Worm (Caenorhabditis elegans) whole organism, young adult: ENCODE measurements around the gene msp-40.

Experiments used
- F22D6.2 ChIP-seq: sonication (generic microtip); optimal IDR thresholded peaks from 2 replicates; lab custom pipeline; 2016; ENCODE audit warnings: mild to moderate bottlenecking, missing genetic modification characterization, missing compliant biosample characterization
- F33H1.4 ChIP-seq: fragments of 200-800 bp; sonication (Bioruptor generic); IDR thresholded peaks from 2 replicates; pipeline ENCODE4 v1.3.6; 2022; ENCODE audit warnings: missing genetic modification reagents, missing genetic modification characterization, missing compliant biosample characterization
- F37B4.10 ChIP-seq: fragments of 200-800 bp; sonication (Bioruptor generic); IDR thresholded peaks from 2 replicates; pipeline ENCODE4 v1.3.6; 2022; ENCODE audit warnings: missing genetic modification characterization, missing compliant biosample characterization
- F52B5.7 ChIP-seq: sonication (generic microtip); optimal IDR thresholded peaks from 2 replicates; lab custom pipeline; 2016; ENCODE audit warnings: mild to moderate bottlenecking, missing genetic modification characterization, missing compliant biosample characterization
- F57A8.1 ChIP-seq: fragments of 200-800 bp; sonication (Bioruptor generic); optimal IDR thresholded peaks from 2 replicates; lab custom pipeline; 2018; ENCODE audit warnings: mild to moderate bottlenecking, missing genetic modification characterization, moderate library complexity, missing compliant biosample characterization
- K11D2.4 ChIP-seq: fragments of 200-800 bp; sonication (Bioruptor generic); IDR thresholded peaks from 2 replicates; pipeline ENCODE4 v1.3.6; 2022; ENCODE audit warnings: missing genetic modification reagents, missing genetic modification characterization, missing compliant biosample characterization
- K12H6.12 ChIP-seq: fragments of 200-800 bp; sonication (Bioruptor generic); optimal IDR thresholded peaks from 2 replicates; lab custom pipeline; 2018; ENCODE audit warnings: mild to moderate bottlenecking, missing genetic modification characterization, missing compliant biosample characterization
- T26A5.8 ChIP-seq: sonication (generic microtip); optimal IDR thresholded peaks from 2 replicates; lab custom pipeline; 2016; ENCODE audit warnings: missing genetic modification characterization, missing compliant biosample characterization
- ZK185.1 ChIP-seq: sonication (generic microtip); optimal IDR thresholded peaks from 2 replicates; lab custom pipeline; 2016; ENCODE audit warnings: mild to moderate bottlenecking, missing genetic modification characterization, missing compliant biosample characterization; ENCODE audit not compliant: poor library complexity, severe bottlenecking
- akir-1 ChIP-seq: fragments of 200-800 bp; sonication (Bioruptor generic); optimal IDR thresholded peaks from 2 replicates; lab custom pipeline; 2018; ENCODE audit warnings: mild to moderate bottlenecking, missing genetic modification characterization, moderate library complexity, missing compliant biosample characterization
- ama-1 ChIP-seq, 3 experiments: fragments of 150-350 bp in 1 of 3; sonication (generic microtip) in 2 of 3; optimal IDR thresholded peaks; 2 replicates each; lab custom pipeline; 2014 to 2018; ENCODE audit warnings: missing biosample characterization in 2 of 3, missing genetic modification characterization in 2 of 3, missing genetic modification reagents in 2 of 3
- bed-1 ChIP-seq: fragments of 200-800 bp; sonication (Bioruptor generic); IDR thresholded peaks from 2 replicates; pipeline ENCODE4 v1.3.6; 2022; ENCODE audit warnings: missing genetic modification reagents, missing genetic modification characterization, missing compliant biosample characterization
- ceh-58 ChIP-seq: fragments of 200-800 bp; sonication (Bioruptor generic); IDR thresholded peaks from 2 replicates; pipeline ENCODE4 v1.3.6; 2022; ENCODE audit warnings: missing genetic modification characterization, missing compliant biosample characterization
- ceh-79 ChIP-seq: sonication (generic microtip); optimal IDR thresholded peaks from 2 replicates; lab custom pipeline; 2017; ENCODE audit warnings: mild to moderate bottlenecking, missing genetic modification characterization, missing compliant biosample characterization
- ceh-91 ChIP-seq: fragments of 200-800 bp; sonication (Bioruptor generic); IDR thresholded peaks from 2 replicates; pipeline ENCODE4 v1.3.6; 2022; ENCODE audit warnings: missing genetic modification reagents, missing genetic modification characterization, missing compliant biosample characterization
- dox-1 ChIP-seq: fragments of 200-800 bp; sonication (Bioruptor generic); IDR thresholded peaks from 2 replicates; pipeline ENCODE4 v1.3.6; 2022; ENCODE audit warnings: missing genetic modification reagents, missing genetic modification characterization, missing compliant biosample characterization
- egl-44 ChIP-seq: fragments of 200-800 bp; sonication (Bioruptor generic); IDR thresholded peaks from 2 replicates; pipeline ENCODE4 v1.3.6; 2022; ENCODE audit warnings: missing genetic modification reagents, missing genetic modification characterization, missing compliant biosample characterization
- egrh-3 ChIP-seq: fragments of 200-800 bp; sonication (Bioruptor generic); IDR thresholded peaks from 2 replicates; pipeline ENCODE4 v1.3.6; 2022; ENCODE audit warnings: missing genetic modification reagents, missing genetic modification characterization, missing compliant biosample characterization
- him-1 ChIP-seq: sonication (generic microtip); optimal IDR thresholded peaks from 2 replicates; lab custom pipeline; 2016; ENCODE audit warnings: missing genotype, missing genetic modification reagents, missing genetic modification characterization, missing compliant biosample characterization
- hlh-12 ChIP-seq: sonication (generic microtip); optimal IDR thresholded peaks from 2 replicates; lab custom pipeline; 2016; ENCODE audit warnings: missing genetic modification characterization, missing compliant biosample characterization
- hlh-26 ChIP-seq: fragments of 200-800 bp; sonication (Bioruptor generic); conservative IDR thresholded peaks from 2 replicates; pipeline ENCODE4 v1.3.6; 2022; ENCODE audit warnings: missing genetic modification reagents, missing genetic modification characterization, missing compliant biosample characterization
- hmg-1.2 ChIP-seq: fragments of 200-800 bp; sonication (Bioruptor generic); IDR thresholded peaks from 2 replicates; pipeline ENCODE4 v1.3.6; 2022; ENCODE audit warnings: missing genetic modification reagents, missing genetic modification characterization, missing compliant biosample characterization
- hrde-1 ChIP-seq: sonication (generic microtip); optimal IDR thresholded peaks from 2 replicates; lab custom pipeline; 2016; ENCODE audit warnings: missing genetic modification characterization, mild to moderate bottlenecking, missing compliant biosample characterization, moderate library complexity, missing genotype, missing genetic modification reagents, borderline replicate concordance
- lag-1 ChIP-seq: fragments of 200-800 bp; sonication (Bioruptor generic); IDR thresholded peaks from 2 replicates; pipeline ENCODE4 v1.3.6; 2022; ENCODE audit warnings: missing genetic modification reagents, missing genetic modification characterization, missing compliant biosample characterization
- lin-26 ChIP-seq: fragments of 200-800 bp; sonication (Bioruptor generic); IDR thresholded peaks from 2 replicates; pipeline ENCODE4 v1.3.6; 2022; ENCODE audit warnings: missing genetic modification reagents, missing genetic modification characterization, missing compliant biosample characterization
- lir-1 ChIP-seq: fragments of 200-800 bp; sonication (Bioruptor generic); conservative IDR thresholded peaks from 2 replicates; pipeline ENCODE4 v1.3.6; 2022; ENCODE audit warnings: missing genetic modification reagents, missing genetic modification characterization, missing compliant biosample characterization
- lsl-1 ChIP-seq: fragments of 200-800 bp; sonication (Bioruptor generic); optimal IDR thresholded peaks from 2 replicates; lab custom pipeline; 2018; ENCODE audit warnings: mild to moderate bottlenecking, missing genetic modification characterization, moderate library complexity, missing compliant biosample characterization
- lsy-27 ChIP-seq: sonication (generic microtip); optimal IDR thresholded peaks from 2 replicates; lab custom pipeline; 2017; ENCODE audit warnings: missing genetic modification characterization, mild to moderate bottlenecking, missing compliant biosample characterization, antibody characterized with exemption, missing genotype, borderline replicate concordance; ENCODE audit not compliant: insufficient read depth
- madf-3 ChIP-seq: fragments of 200-800 bp; sonication (Bioruptor generic); IDR thresholded peaks from 2 replicates; pipeline ENCODE4 v1.3.6; 2022; ENCODE audit warnings: missing genetic modification reagents, missing genetic modification characterization, missing compliant biosample characterization
- mcd-1 ChIP-seq: fragments of 200-800 bp; sonication (Bioruptor generic); IDR thresholded peaks from 2 replicates; pipeline ENCODE4 v1.3.6; 2022; ENCODE audit warnings: missing genetic modification reagents, missing genetic modification characterization, missing compliant biosample characterization
- mel-28 ChIP-seq: sonication (generic microtip); optimal IDR thresholded peaks from 2 replicates; lab custom pipeline; 2016; ENCODE audit warnings: borderline replicate concordance, mild to moderate bottlenecking, missing genetic modification characterization, missing compliant biosample characterization
- mxl-1 ChIP-seq: sonication (generic microtip); optimal IDR thresholded peaks from 2 replicates; lab custom pipeline; 2016; ENCODE audit warnings: missing genetic modification characterization, missing compliant biosample characterization
- nfya-1 ChIP-seq: sonication (generic microtip); optimal IDR thresholded peaks from 2 replicates; lab custom pipeline; 2017; ENCODE audit warnings: antibody characterized with exemption, missing compliant biosample characterization, missing genetic modification characterization, borderline replicate concordance; ENCODE audit not compliant: insufficient read depth
- nfyb-1 ChIP-seq: fragments of 200-800 bp; sonication (Bioruptor generic); IDR thresholded peaks from 2 replicates; pipeline ENCODE4 v1.3.6; 2022; ENCODE audit warnings: missing genetic modification reagents, missing genetic modification characterization, missing compliant biosample characterization
- pha-4 ChIP-seq: fragments of 150-350 bp; sonication (generic microtip); optimal IDR thresholded peaks from 2 replicates; lab custom pipeline; 2014; ENCODE audit warnings: missing biosample characterization, missing genetic modification reagents, missing genetic modification characterization
- sdz-38 ChIP-seq: sonication (generic microtip); optimal IDR thresholded peaks from 2 replicates; lab custom pipeline; 2016; ENCODE audit warnings: missing genotype, missing genetic modification characterization, missing compliant biosample characterization
- zfh-2 ChIP-seq: fragments of 200-800 bp; sonication (Bioruptor generic); conservative IDR thresholded peaks from 2 replicates; pipeline ENCODE4 v1.3.6; 2022; ENCODE audit warnings: missing genetic modification reagents, missing genetic modification characterization, missing compliant biosample characterization
- ztf-22 ChIP-seq: fragments of 200-800 bp; sonication (Bioruptor generic); optimal IDR thresholded peaks from 2 replicates; lab custom pipeline; 2018; ENCODE audit warnings: mild to moderate bottlenecking, missing genetic modification characterization, moderate library complexity, missing compliant biosample characterization
- ztf-26 ChIP-seq: sonication (generic microtip); optimal IDR thresholded peaks from 2 replicates; lab custom pipeline; 2017; ENCODE audit warnings: missing genetic modification characterization, missing compliant biosample characterization

msp-40 gene

DNA sequence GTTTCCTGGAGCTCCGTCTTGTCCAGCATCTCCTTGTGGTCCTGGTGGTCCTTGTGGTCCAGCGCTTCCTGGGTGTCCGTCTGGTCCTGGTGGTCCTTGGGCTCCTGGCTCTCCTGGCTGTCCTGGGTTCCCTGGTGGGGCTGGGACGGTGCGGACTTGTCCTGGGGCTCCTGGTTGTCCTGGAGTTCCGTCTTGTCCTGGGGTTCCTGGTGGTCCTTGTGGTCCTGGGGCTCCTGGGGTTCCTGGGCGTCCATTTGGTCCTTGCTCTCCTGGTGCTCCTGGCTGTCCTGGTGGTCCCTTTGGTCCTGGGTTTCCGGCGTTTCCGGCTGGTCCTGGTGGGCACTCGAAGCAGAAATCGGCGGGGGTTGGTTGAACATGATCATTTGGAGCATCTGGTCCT, 41.6 kb downstream of the msp-40 start:
- TF ChIP-seq dox-1 (GFP tag; lab: Robert Waterston, UW) (0 out of 2 replicates have a peak, but pooled peaks have one; percentile 33), ceh-58 (0 out of 2 replicates have a peak, but pooled peaks have one; percentile 11), zfh-2 (GFP tag; lab: Robert Waterston, UW) (peak; percentile 77), egl-44 (0 out of 2 replicates have a peak, but pooled peaks have one; percentile 7), egrh-3 (peak; percentile 91)
- TF ChIP-seq, all 124 proteins: peak for 5; not testable (repeated sequence) for 119

DNA sequence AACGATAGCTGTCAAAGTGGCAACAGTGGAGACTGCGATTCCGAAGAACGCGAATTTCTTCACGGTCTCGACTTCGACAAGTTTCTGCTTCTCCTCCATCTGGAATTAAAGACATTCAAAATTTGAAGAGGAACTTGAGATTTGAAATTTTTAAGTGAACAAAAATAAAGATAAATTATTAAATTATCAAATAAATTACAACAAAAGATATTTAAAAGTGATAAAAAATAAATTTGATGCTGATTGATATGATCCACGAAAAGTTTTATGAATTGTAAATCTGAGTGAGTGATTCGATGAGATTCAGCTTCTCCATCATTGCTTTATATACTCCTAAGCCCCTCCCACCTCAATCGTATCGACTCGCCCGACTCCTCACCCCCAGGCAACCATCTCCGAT, 42.3 kb downstream of the msp-40 start, which contains the start of gene col-17:
Gene col-17 (minus strand): TSS at position 101 of the 400 bp plus-strand sequence.
- no peak for TF ChIP-seq mcd-1 (GFP tag; lab: Robert Waterston, UW)
- TF ChIP-seq dox-1 (GFP tag; lab: Robert Waterston, UW) = no peak
- no peak for TF ChIP-seq akir-1 (GFP tag; lab: Kevin White, UChicago)
- no peak for TF ChIP-seq nfyb-1 (GFP tag; lab: Robert Waterston, UW)
- no peak for TF ChIP-seq K12H6.12 (tag; lab: Kevin White, UChicago)
- no peak for TF ChIP-seq F52B5.7 (tag; lab: Kevin White, UChicago)
- no peak for TF ChIP-seq mxl-1 (tag; lab: Kevin White, UChicago)
- no peak for TF ChIP-seq ZK185.1 (tag; lab: Kevin White, UChicago)
- no peak for TF ChIP-seq hlh-26
- TF ChIP-seq mel-28 (tag; lab: Kevin White, UChicago) = no peak
- no peak for TF ChIP-seq F57A8.1
- TF ChIP-seq F33H1.4 (GFP tag; lab: Robert Waterston, UW) = no peak
- no peak for TF ChIP-seq ama-1 (optimal IDR thresholded peaks at IDR 0.05; lab: Kevin White, UChicago)
- no peak for TF ChIP-seq ama-1 (GFP tag; optimal IDR thresholded peaks at IDR 0.05; lab: Kevin White, UChicago)
- no peak for TF ChIP-seq ceh-79 (tag; lab: Kevin White, UChicago)

DNA sequence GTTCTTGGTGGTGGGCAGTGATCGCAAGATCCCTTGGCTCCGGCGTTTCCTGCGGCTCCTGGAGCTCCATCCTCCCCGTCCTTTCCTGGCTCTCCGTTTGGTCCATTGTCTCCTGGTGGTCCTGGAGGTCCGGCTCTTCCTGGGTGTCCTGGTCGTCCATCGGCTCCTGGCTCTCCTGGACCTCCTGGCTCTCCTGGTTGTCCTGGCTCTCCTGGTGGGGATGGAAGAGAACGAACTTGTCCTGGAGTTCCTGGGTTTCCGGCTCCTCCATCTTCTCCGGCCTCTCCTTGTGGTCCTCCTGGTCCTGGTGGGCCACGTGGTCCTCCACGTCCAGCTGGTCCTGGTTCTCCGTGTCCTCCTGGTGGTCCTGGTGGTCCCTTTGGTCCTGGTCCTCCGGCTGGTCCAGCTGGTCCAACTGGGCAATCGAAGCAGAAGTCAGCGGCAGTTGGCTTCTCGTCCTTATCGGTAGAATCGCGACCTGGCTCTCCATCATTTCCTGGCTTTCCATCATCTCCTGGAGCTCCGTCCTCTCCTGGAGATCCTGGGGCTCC, 44.7 kb downstream of the msp-40 start:
- peak; percentile 89 for TF ChIP-seq egrh-3
- TF ChIP-seq ceh-91 (GFP tag; lab: Robert Waterston, UW) = no peak
- TF ChIP-seq K11D2.4 (GFP tag; lab: Robert Waterston, UW) = 0 out of 2 replicates have a peak, but pooled peaks have one; percentile 46
- peak; percentile 1 for TF ChIP-seq ztf-26 (tag; lab: Kevin White, UChicago)
- peak; percentile 93 for TF ChIP-seq zfh-2 (GFP tag; lab: Robert Waterston, UW)
- TF ChIP-seq hlh-12 (tag; lab: Kevin White, UChicago) = no peak
- 0 out of 2 replicates have a peak, but pooled peaks have one; percentile 32 for TF ChIP-seq lin-26 (GFP tag; lab: Robert Waterston, UW)
- no peak for TF ChIP-seq lsy-27
- no peak for TF ChIP-seq nfya-1
- 0 out of 2 replicates have a peak, but pooled peaks have one; percentile 11 for TF ChIP-seq hlh-26
- TF ChIP-seq lir-1 (GFP tag; lab: Robert Waterston, UW) = no peak
- TF ChIP-seq madf-3 (GFP tag; lab: Robert Waterston, UW) = no peak

DNA sequence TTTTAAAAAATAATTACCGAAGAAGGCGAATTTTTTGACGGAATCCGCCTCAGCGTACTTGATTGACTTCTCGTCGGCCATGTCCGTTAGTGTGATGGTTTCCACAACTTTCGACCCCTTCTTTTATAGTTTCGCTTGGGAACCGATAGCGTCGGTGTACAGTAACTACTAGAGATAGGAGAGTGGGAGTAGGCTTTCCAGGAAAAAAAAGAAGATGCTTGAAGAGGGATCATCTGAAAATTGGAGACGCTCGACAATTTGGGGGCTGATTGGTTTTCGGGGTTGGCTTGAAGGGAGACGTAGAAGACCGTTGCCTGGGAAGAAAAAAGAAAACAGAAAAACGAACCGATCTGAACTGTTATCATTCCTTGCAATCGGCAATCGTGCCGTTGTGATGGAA, 45.5 kb downstream of the msp-40 start, which contains the start of gene col-20:
Gene col-20 (minus strand): TSS at position 101 of the 400 bp plus-strand sequence.
- TF ChIP-seq lag-1 (GFP tag; lab: Robert Waterston, UW) = no peak
- no peak for TF ChIP-seq hmg-1.2 (GFP tag; lab: Robert Waterston, UW)

DNA sequence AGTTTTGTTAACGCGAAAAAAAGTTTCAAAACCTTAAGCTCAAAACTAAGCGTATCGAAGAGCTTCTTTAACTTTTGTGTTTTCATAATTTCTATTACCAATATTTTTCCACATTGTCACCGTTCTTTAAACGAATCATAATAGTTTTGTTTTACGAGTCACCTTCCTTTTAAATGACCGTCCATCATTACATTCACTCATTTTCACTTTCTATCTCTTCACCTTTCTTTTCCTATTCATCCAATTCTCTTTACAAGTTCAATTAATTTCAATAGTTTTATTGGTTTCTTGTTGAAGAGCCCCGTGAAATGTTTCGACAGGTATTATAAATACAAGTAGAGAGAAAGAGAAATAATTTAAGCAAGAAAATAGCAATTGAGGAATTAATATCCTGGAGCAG, 46.6 kb downstream of the msp-40 start:
- TF ChIP-seq bed-1 (GFP tag; lab: Robert Waterston, UW) (no peak), T26A5.8 (tag; lab: Kevin White, UChicago) (no peak), F37B4.10 (no peak), ztf-26 (tag; lab: Kevin White, UChicago) (no peak), hrde-1 (tag; lab: Kevin White, UChicago) (no peak), him-1 (tag; lab: Kevin White, UChicago) (no peak), sdz-38 (tag; lab: Kevin White, UChicago) (no peak), pha-4 (tag; lab: Kevin White, UChicago) (no peak), lir-1 (GFP tag; lab: Robert Waterston, UW) (no peak), F22D6.2 (tag; lab: Kevin White, UChicago) (no peak), lsl-1 (GFP tag; lab: Kevin White, UChicago) (no peak), ztf-22 (GFP tag; lab: Kevin White, UChicago) (no peak)
- TF ChIP-seq, all 124 proteins: peak for 0
